Fruit fly (Drosophila melanogaster) whole organism, embryonic: Measurements from ENCODE around the gene CG43054.

Source experiments
- Adf1 ChIP-seq: fragments of 200-800 bp; sonication (Bioruptor generic); IDR thresholded peaks from 2 replicates; pipeline ENCODE4 v1.3.6; 2022; ENCODE audit warnings: missing biosample characterization, missing genetic modification characterization
- B-H1 ChIP-seq: fragments of 200-800 bp; sonication (Bioruptor generic); IDR thresholded peaks from 3 replicates; pipeline ENCODE4 v1.3.6; 2022; ENCODE audit warnings: missing biosample characterization, missing genetic modification characterization
- CG10147 ChIP-seq: fragments of 200-800 bp; sonication (Bioruptor generic); optimal IDR thresholded peaks from 2 replicates; lab custom pipeline; 2019; ENCODE audit warnings: missing biosample characterization, mild to moderate bottlenecking, missing genetic modification characterization, moderate library complexity
- CG10959 ChIP-seq: fragments of 200-800 bp; sonication (Bioruptor generic); IDR thresholded peaks from 2 replicates; pipeline ENCODE4 v1.3.6; 2022; ENCODE audit warnings: missing biosample characterization, missing genetic modification characterization
- CG11247 ChIP-seq: fragments of 200-800 bp; sonication (Bioruptor generic); IDR thresholded peaks from 2 replicates; pipeline ENCODE4 v1.3.6; 2022; ENCODE audit warnings: missing biosample characterization, missing genetic modification characterization
- CG11398 ChIP-seq: fragments of 200-800 bp; sonication (Bioruptor generic); optimal IDR thresholded peaks from 2 replicates; lab custom pipeline; 2016; ENCODE audit warnings: missing biosample characterization, missing genetic modification characterization
- CG12219 ChIP-seq: fragments of 200-800 bp; sonication (Bioruptor generic); optimal IDR thresholded peaks from 3 replicates; lab custom pipeline; 2018; ENCODE audit warnings: missing biosample characterization, mild to moderate bottlenecking, missing genetic modification characterization
- CG13424 ChIP-seq: fragments of 200-800 bp; sonication (Bioruptor generic); optimal IDR thresholded peaks from 2 replicates; lab custom pipeline; 2019; ENCODE audit warnings: missing biosample characterization, mild to moderate bottlenecking, missing genetic modification characterization, moderate library complexity
- CG15073 ChIP-seq: fragments of 200-800 bp; sonication (Bioruptor generic); optimal IDR thresholded peaks from 2 replicates; lab custom pipeline; 2016; ENCODE audit warnings: missing biosample characterization, missing genetic modification characterization
- CG15601 ChIP-seq: fragments of 200-800 bp; sonication (Bioruptor generic); optimal IDR thresholded peaks from 3 replicates; lab custom pipeline; 2019; ENCODE audit warnings: missing biosample characterization, mild to moderate bottlenecking, missing genetic modification characterization, moderate library complexity
- CG1602 ChIP-seq: fragments of 200-800 bp; sonication (Bioruptor generic); optimal IDR thresholded peaks from 3 replicates; lab custom pipeline; 2016; ENCODE audit warnings: missing biosample characterization, missing genetic modification characterization
- CG16813 ChIP-seq: fragments of 200-800 bp; sonication (Bioruptor generic); IDR thresholded peaks from 3 replicates; pipeline ENCODE4 v1.3.6; 2022; ENCODE audit warnings: missing biosample characterization, missing genetic modification characterization; ENCODE audit not compliant: partially characterized antibody
- CG17912 ChIP-seq: fragments of 200-800 bp; sonication (Bioruptor generic); optimal IDR thresholded peaks from 2 replicates; lab custom pipeline; 2018; ENCODE audit warnings: missing biosample characterization, mild to moderate bottlenecking, missing genetic modification characterization
- CG18599 ChIP-seq: fragments of 200-800 bp; sonication (Bioruptor generic); optimal IDR thresholded peaks from 3 replicates; lab custom pipeline; 2017; ENCODE audit warnings: missing biosample characterization, missing genetic modification characterization, mild to moderate bottlenecking, moderate library complexity, missing genetic modification reagents
- CG18619 ChIP-seq: fragments of 200-800 bp; sonication (Bioruptor generic); optimal IDR thresholded peaks from 3 replicates; lab custom pipeline; 2017; ENCODE audit warnings: missing biosample characterization, mild to moderate bottlenecking, missing genetic modification characterization
- CG2712 ChIP-seq: fragments of 200-800 bp; optimal IDR thresholded peaks from 3 replicates; lab custom pipeline; 2019; ENCODE audit warnings: missing biosample characterization, mild to moderate bottlenecking, missing genetic modification characterization, moderate library complexity
- CG3163 ChIP-seq: fragments of 200-800 bp; sonication (Bioruptor generic); optimal IDR thresholded peaks from 3 replicates; lab custom pipeline; 2016; ENCODE audit warnings: missing biosample characterization, missing genetic modification characterization
- CG32532 ChIP-seq: fragments of 200-800 bp; sonication (Bioruptor generic); IDR thresholded peaks from 2 replicates; pipeline ENCODE4 v1.3.6; 2022; ENCODE audit warnings: missing biosample characterization, missing genetic modification characterization
- CG32772 ChIP-seq: fragments of 200-800 bp; sonication (Bioruptor generic); IDR thresholded peaks from 2 replicates; pipeline ENCODE4 v1.3.6; 2022; ENCODE audit warnings: missing biosample characterization, missing genetic modification characterization
- CG33557 ChIP-seq: fragments of 200-800 bp; sonication (Bioruptor generic); optimal IDR thresholded peaks from 2 replicates; lab custom pipeline; 2019; ENCODE audit warnings: missing biosample characterization, mild to moderate bottlenecking, missing genetic modification characterization, moderate library complexity
- CG4360 ChIP-seq: fragments of 200-800 bp; sonication (Bioruptor generic); IDR thresholded peaks from 2 replicates; pipeline ENCODE4 v1.3.6; 2022; ENCODE audit warnings: missing biosample characterization, missing genetic modification characterization
- CG4730 ChIP-seq: fragments of 200-800 bp; sonication (Bioruptor generic); IDR thresholded peaks from 2 replicates; pipeline ENCODE4 v1.3.6; 2022; ENCODE audit warnings: missing biosample characterization, missing genetic modification characterization
- CG7963 ChIP-seq: fragments of 200-800 bp; sonication (Bioruptor generic); IDR thresholded peaks from 3 replicates; pipeline ENCODE4 v1.3.6; 2022; ENCODE audit warnings: missing biosample characterization, missing genetic modification characterization; ENCODE audit not compliant: partially characterized antibody
- CG8359 ChIP-seq: fragments of 200-800 bp; sonication (Bioruptor generic); optimal IDR thresholded peaks from 2 replicates; lab custom pipeline; 2017; ENCODE audit warnings: missing biosample characterization, mild to moderate bottlenecking, missing genetic modification characterization, borderline replicate concordance
- CG8388 ChIP-seq: fragments of 200-800 bp; sonication (Bioruptor generic); optimal IDR thresholded peaks from 2 replicates; lab custom pipeline; 2019; ENCODE audit warnings: missing biosample characterization, mild to moderate bottlenecking, missing genetic modification characterization, moderate library complexity
- CG9215 ChIP-seq: fragments of 200-800 bp; sonication (Bioruptor generic); IDR thresholded peaks from 2 replicates; pipeline ENCODE4 v1.3.6; 2022; ENCODE audit warnings: missing biosample characterization, missing genetic modification characterization
- Ets65A ChIP-seq: fragments of 200-800 bp; sonication (Bioruptor generic); peaks from one replicate; lab custom pipeline; 2016; ENCODE audit warnings: missing biosample characterization, missing genetic modification characterization
- HLHmδ ChIP-seq: fragments of 200-800 bp; sonication (Bioruptor generic); optimal IDR thresholded peaks from 2 replicates; lab custom pipeline; 2018; ENCODE audit warnings: missing biosample characterization, mild to moderate bottlenecking, missing genetic modification characterization, moderate library complexity
- Hr39 ChIP-seq: fragments of >200 bp; optimal IDR thresholded peaks from 2 replicates; lab custom pipeline; 2017
- Jarid2 ChIP-seq: fragments of 200-800 bp; sonication (Bioruptor generic); optimal IDR thresholded peaks from 3 replicates; lab custom pipeline; 2017; ENCODE audit warnings: mild to moderate bottlenecking, missing biosample characterization, missing genetic modification reagents, missing genetic modification characterization
- Kr ChIP-seq: fragments of 200-800 bp; sonication (Bioruptor generic); optimal IDR thresholded peaks from 2 replicates; lab custom pipeline; 2017; ENCODE audit warnings: missing biosample characterization, mild to moderate bottlenecking, missing genetic modification characterization
- Max ChIP-seq: fragments of 200-800 bp; sonication (Bioruptor generic); optimal IDR thresholded peaks from 2 replicates; lab custom pipeline; 2016; ENCODE audit warnings: missing biosample characterization, mild to moderate bottlenecking, missing genetic modification characterization
- NFAT ChIP-seq: fragments of 200-800 bp; sonication (Bioruptor generic); IDR thresholded peaks from 2 replicates; pipeline ENCODE4 v1.3.6; 2022; ENCODE audit warnings: missing biosample characterization, missing genetic modification characterization
- Xbp1 ChIP-seq: fragments of 200-800 bp; sonication (Bioruptor generic); optimal IDR thresholded peaks from 3 replicates; lab custom pipeline; 2016; ENCODE audit warnings: missing biosample characterization, mild to moderate bottlenecking, missing genetic modification characterization
- YL-1 ChIP-seq: fragments of 200-800 bp; sonication (Bioruptor generic); optimal IDR thresholded peaks from 3 replicates; lab custom pipeline; 2017; ENCODE audit warnings: missing biosample characterization, mild to moderate bottlenecking, missing genetic modification characterization
- abd-A ChIP-seq: fragments of 200-800 bp; sonication (Bioruptor generic); optimal IDR thresholded peaks from 3 replicates; lab custom pipeline; 2019; ENCODE audit warnings: missing biosample characterization, mild to moderate bottlenecking, missing genetic modification characterization, moderate library complexity
- aop ChIP-seq: fragments of 200-800 bp; sonication (Bioruptor generic); IDR thresholded peaks from 2 replicates; pipeline ENCODE4 v1.3.6; 2022; ENCODE audit warnings: missing biosample characterization, missing genetic modification characterization
- ash1 ChIP-seq: fragments of 200-800 bp; sonication (Bioruptor generic); optimal IDR thresholded peaks from 2 replicates; lab custom pipeline; 2018; ENCODE audit warnings: missing biosample characterization, mild to moderate bottlenecking, missing genetic modification characterization
- dmrt11E ChIP-seq: fragments of 200-800 bp; sonication (Bioruptor generic); optimal IDR thresholded peaks from 3 replicates; lab custom pipeline; 2018; ENCODE audit warnings: missing biosample characterization, mild to moderate bottlenecking, missing genetic modification characterization, moderate library complexity
- dpn ChIP-seq, 2 experiments: fragments of 200-800 bp; sonication (Bioruptor generic); optimal IDR thresholded peaks; 3 replicates each; lab custom pipeline; 2016; ENCODE audit warnings: missing biosample characterization in 2 of 2, missing genetic modification characterization in 2 of 2
- ftz-f1 ChIP-seq: fragments of 200-800 bp; sonication (Bioruptor generic); optimal IDR thresholded peaks from 2 replicates; lab custom pipeline; 2016; ENCODE audit warnings: missing biosample characterization, missing genetic modification characterization
- klu ChIP-seq: fragments of 200-800 bp; sonication (Bioruptor generic); IDR thresholded peaks from 2 replicates; pipeline ENCODE4 v1.3.6; 2022; ENCODE audit warnings: missing biosample characterization, missing genetic modification characterization
- mirr ChIP-seq: fragments of 200-800 bp; sonication (Bioruptor generic); optimal IDR thresholded peaks from 3 replicates; lab custom pipeline; 2018; ENCODE audit warnings: missing biosample characterization, mild to moderate bottlenecking, missing genetic modification characterization
- mld ChIP-seq: fragments of 200-800 bp; sonication (Bioruptor generic); IDR thresholded peaks from 3 replicates; pipeline ENCODE4 v1.3.6; 2022; ENCODE audit warnings: missing biosample characterization, missing genetic modification characterization; ENCODE audit not compliant: partially characterized antibody
- sd ChIP-seq: fragments of 200-800 bp; sonication (Bioruptor generic); optimal IDR thresholded peaks from 3 replicates; lab custom pipeline; 2018; ENCODE audit warnings: missing biosample characterization, mild to moderate bottlenecking, missing genetic modification characterization, moderate library complexity
- shn ChIP-seq: fragments of 200-800 bp; sonication (Bioruptor generic); optimal IDR thresholded peaks from 3 replicates; lab custom pipeline; 2016; ENCODE audit warnings: missing biosample characterization, missing genetic modification characterization
- slou ChIP-seq: fragments of 200-800 bp; sonication (Bioruptor generic); optimal IDR thresholded peaks from 3 replicates; lab custom pipeline; 2016; ENCODE audit warnings: missing biosample characterization, missing genetic modification characterization
- sqz ChIP-seq: fragments of 200-800 bp; sonication (Bioruptor generic); optimal IDR thresholded peaks from 3 replicates; lab custom pipeline; 2018; ENCODE audit warnings: missing biosample characterization, mild to moderate bottlenecking, missing genetic modification characterization
- ssp ChIP-seq: fragments of 200-800 bp; sonication (Bioruptor generic); IDR thresholded peaks from 2 replicates; pipeline ENCODE4 v1.3.6; 2022; ENCODE audit warnings: missing biosample characterization, missing genetic modification characterization
- toy ChIP-seq: fragments of 200-800 bp; sonication (Bioruptor generic); IDR thresholded peaks from 2 replicates; pipeline ENCODE4 v1.3.6; 2022; ENCODE audit warnings: missing biosample characterization, missing genetic modification characterization
- unc-4 ChIP-seq: fragments of 200-800 bp; sonication (Bioruptor generic); IDR thresholded peaks from 2 replicates; pipeline ENCODE4 v1.3.6; 2022; ENCODE audit warnings: missing biosample characterization, missing genetic modification characterization; ENCODE audit not compliant: partially characterized antibody
- vnd ChIP-seq: fragments of 200-800 bp; sonication (Bioruptor generic); IDR thresholded peaks from 3 replicates; pipeline ENCODE4 v1.3.6; 2022; ENCODE audit warnings: missing biosample characterization, missing genetic modification characterization; ENCODE audit not compliant: partially characterized antibody

The CG43054 gene

dm6 chr2L:17603152-17603551 lies 24.5 kb upstream of the CG43054 start (continued):
- TF ChIP-seq shn (GFP tag; lab: Kevin White, UChicago) (no peak), CG8388 (GFP tag; lab: Kevin White, UChicago) (no peak), CG13424 (tag; lab: Kevin White, UChicago) (no peak), YL-1 (GFP tag; lab: Kevin White, UChicago) (no peak), CG8359 (no peak), ssp (GFP tag; lab: Robert Waterston, UW) (no peak), dpn (GFP tag; optimal IDR thresholded peaks at IDR 0.05; lab: Kevin White, UChicago) (no peak), CG11398 (GFP tag; lab: Kevin White, UChicago) (no peak), CG4360 (GFP tag; lab: Robert Waterston, UW) (no peak), Ets65A (GFP tag; lab: Kevin White, UChicago) (no peak), unc-4 (no peak), toy (GFP tag; lab: Robert Waterston, UW) (no peak), mirr (GFP tag; lab: Kevin White, UChicago) (no peak), klu (GFP tag; lab: Robert Waterston, UW) (no peak), HLHmδ (no peak), mld (GFP tag; lab: Robert Waterston, UW) (no peak), CG9215 (GFP tag; lab: Robert Waterston, UW) (no peak), CG7963 (no peak), abd-A (tag; lab: Kevin White, UChicago) (no peak), CG11247 (GFP tag; lab: Robert Waterston, UW) (no peak), Hr39 (lab: Kevin White, UChicago) (no peak), CG18599 (no peak), CG18619 (GFP tag; lab: Kevin White, UChicago) (no peak), ftz-f1 (GFP tag; lab: Kevin White, UChicago) (no peak), B-H1 (no peak), Kr (GFP tag; lab: Kevin White, UChicago) (no peak), CG2712 (tag; lab: Kevin White, UChicago) (no peak), CG33557 (GFP tag; lab: Kevin White, UChicago) (no peak), CG10147 (no peak), sqz (GFP tag; lab: Kevin White, UChicago) (no peak), CG15073 (GFP tag; lab: Kevin White, UChicago) (no peak), sd (tag; lab: Kevin White, UChicago) (no peak), aop (GFP tag; lab: Robert Waterston, UW) (no peak), CG4730 (no peak), CG1602 (GFP tag; lab: Kevin White, UChicago) (no peak), dmrt11E (no peak), vnd (GFP tag; lab: Robert Waterston, UW) (no peak), CG32532 (GFP tag; lab: Robert Waterston, UW) (no peak), NFAT (GFP tag; lab: Robert Waterston, UW) (no peak), ash1 (GFP tag; lab: Kevin White, UChicago) (no peak), Max (no peak), CG12219 (GFP tag; lab: Kevin White, UChicago) (no peak), Jarid2 (GFP tag; lab: Kevin White, UChicago) (no peak), CG10959 (GFP tag; lab: Robert Waterston, UW) (no peak), CG32772 (no peak), Adf1 (no peak), slou (GFP tag; lab: Kevin White, UChicago) (no peak), CG3163 (GFP tag; lab: Kevin White, UChicago) (no peak), CG17912 (GFP tag; lab: Kevin White, UChicago) (no peak), CG15601 (peak; percentile 7), CG16813 (GFP tag; lab: Robert Waterston, UW) (peak; percentile 59), Xbp1 (GFP tag; lab: Kevin White, UChicago) (no peak)
